Fruit fly (Drosophila melanogaster) ovary, adult (tissue): Measurements from ENCODE around the gene Moe.

Experiments used
- CG17801 ChIP-seq: fragments of 200-800 bp; optimal IDR thresholded peaks from 2 replicates; lab custom pipeline; 2019; ENCODE audit warnings: missing biosample characterization, mild to moderate bottlenecking, missing genetic modification characterization, moderate library complexity; ENCODE audit not compliant: partially characterized antibody

Moe gene

DNA sequence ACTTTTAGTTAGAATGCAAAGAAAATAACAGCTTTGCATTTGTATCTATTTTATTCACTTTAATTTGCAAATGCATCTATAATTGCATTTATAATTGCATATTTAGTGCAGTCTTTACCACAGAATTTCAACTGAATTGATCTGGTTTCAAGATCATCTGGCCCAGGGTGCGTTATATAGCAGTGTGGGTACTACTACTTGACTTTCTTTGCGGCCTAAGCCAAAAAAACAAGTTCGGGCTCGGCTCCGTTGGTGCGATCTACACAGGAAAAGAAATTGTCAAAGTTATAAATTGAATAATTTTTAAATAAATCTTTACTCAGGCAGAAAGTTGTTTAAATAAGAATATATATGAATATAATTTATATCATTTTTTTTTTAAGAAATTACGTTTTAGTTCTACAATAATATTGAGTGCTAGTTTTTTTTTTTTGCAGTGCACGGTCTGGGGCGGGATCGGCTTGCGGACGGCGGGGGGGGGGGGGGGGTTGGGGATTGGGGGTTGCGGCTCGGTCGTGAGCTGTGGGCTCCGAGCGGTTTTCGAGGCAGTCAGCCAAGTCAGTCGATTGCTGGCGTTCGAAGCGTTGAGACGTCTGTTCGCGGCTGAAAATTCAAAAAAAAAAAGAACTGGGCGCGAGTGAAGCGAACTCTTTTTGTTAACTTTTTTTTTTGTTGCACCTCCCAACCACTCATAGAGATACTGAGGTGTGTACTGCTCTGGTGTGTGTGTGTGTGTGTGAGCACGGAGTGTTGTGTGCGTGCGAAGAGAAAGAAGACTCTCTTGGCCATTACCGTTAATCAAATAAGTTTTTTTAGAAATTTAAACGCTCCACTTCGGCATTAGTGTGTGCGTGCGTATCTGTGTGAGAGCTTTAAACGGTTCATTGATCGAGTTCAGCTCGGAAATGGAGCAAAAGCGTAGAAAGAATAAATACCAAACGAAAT lies 34.3 kb downstream of the Moe start:
- peak; percentile 82 for TF ChIP-seq CG17801 (GFP tag; lab: Kevin White, UChicago)

DNA sequence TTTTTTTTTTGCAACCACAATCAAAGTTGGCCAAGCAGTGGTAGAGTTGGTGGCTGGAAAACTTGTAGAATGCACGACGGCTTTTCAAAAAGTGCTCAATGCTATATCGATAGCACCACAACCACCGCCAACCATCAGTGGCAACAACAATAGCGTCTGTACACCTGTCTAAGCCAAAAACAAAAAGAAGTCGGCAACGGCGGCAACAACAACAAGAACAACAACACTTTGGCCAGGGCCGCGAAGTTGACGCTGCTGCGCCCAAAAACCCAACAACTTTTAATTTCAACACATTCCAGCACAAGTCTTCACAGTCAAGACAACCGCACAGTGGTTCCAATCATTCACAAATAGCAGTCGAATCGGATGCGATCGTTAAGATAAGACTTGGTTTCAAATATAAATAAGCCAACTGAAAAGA lies 35.0 kb downstream of the Moe start:
- no peak for TF ChIP-seq CG17801 (GFP tag; lab: Kevin White, UChicago)

DNA sequence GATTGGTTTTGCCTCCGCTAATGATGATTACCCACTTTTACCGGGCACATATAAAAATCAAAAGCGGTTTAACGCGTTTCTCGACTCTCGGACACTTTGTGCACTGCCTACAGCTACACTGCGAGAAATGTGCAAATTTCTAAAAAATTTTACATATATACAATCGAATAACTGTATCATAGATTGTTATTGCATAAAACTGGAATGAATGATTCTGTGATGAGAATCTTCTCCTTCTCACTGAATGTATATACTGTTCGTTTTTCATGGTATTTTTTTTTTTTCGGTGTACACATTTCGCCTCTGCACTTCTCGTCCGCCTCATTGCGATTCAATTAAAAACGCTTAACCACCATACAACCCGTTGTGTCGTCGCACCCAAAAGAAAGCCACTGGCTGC lies 36.9 kb downstream of the Moe start:
- no peak for TF ChIP-seq CG17801 (GFP tag; lab: Kevin White, UChicago)

DNA sequence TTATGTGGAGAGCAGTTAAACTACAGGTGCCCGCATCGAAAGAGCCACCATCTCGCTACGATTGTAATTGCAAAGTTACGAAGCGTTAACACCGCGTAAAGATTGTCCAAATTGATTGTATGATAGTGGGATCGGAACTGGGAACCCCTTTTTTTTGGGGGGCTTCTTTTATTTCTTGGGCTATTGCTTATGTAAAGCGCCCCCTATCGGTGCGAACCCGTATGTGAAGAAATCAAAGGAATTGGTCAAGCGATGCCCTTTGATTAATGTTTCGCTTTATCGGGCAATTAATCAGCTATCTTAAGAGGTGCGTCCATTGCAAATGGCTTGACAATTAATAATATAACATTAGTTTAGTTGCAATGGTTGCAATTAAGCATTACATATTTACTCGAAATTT lies 38.6 kb downstream of the Moe start:
- TF ChIP-seq CG17801 (GFP tag; lab: Kevin White, UChicago) = no peak

DNA sequence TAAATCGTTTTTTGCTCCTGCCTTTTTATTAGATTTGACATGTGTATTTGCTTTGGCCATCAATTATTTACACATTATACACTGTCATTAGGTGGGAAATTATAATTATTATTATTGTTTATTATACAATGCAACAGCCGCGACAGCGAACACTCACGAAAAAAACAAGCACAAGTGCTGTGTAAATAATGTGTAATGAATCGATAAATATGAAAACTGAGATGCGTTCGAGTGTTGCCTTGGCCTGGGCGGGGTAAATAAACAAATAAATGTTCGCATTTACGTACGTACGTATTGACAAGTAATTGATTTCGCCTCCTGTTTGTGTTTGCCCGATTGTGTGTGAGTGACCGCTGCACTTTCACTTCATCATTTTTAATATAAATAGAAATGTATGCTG lies 39.5 kb downstream of the Moe start:
- TF ChIP-seq CG17801 (GFP tag; lab: Kevin White, UChicago) = no peak

DNA sequence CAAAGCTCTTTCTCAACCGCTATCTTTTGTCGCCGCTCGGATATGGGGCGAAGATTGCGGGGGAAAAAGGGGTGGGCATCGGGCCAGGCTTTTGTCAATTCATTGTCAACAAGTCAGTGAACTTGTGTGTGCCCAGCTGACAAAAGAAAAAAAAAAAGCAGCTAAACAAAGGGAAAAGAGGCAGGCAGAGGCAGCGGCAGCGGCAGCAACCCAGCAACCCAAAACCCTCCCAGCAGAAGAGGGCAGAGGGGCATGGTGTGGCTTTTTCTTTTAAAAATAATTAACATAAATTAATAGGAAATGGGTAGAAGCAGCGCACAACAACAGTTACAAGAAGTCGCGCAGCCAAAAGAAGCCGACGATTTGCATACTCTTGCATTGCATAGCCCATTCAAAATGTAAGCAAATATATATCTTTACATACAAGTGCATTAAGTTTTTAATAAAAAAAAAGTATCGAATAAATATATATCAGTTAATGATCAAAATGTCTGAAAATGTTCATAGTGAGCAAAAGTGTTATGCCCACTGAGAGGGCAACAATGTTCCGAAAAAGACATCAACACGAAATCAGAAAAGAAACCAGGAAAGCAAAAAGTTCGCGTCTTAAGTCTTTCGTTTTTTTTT lies 40.9 kb downstream of the Moe start:
- TF ChIP-seq CG17801 (GFP tag; lab: Kevin White, UChicago) = no peak

DNA sequence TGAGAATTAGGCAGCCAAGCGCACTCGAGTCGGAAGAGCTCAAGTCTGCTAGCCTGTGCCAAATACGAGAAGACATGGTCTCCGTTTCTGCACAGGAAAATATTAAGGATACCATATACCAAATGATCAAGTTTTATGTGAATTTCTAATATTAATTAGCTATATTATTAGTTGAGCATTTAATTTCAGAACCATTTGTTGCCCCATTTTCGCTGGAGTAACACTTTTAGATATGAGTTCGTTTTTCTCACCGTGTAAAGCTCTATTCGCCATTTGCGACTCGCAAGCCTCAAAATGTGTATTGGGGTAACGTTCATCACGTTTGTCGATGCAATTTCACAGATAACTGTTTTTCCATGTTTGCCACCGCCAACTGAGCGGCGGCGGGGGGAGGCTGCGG lies 46.0 kb downstream of the Moe start:
- TF ChIP-seq CG17801 (GFP tag; lab: Kevin White, UChicago) = no peak

DNA sequence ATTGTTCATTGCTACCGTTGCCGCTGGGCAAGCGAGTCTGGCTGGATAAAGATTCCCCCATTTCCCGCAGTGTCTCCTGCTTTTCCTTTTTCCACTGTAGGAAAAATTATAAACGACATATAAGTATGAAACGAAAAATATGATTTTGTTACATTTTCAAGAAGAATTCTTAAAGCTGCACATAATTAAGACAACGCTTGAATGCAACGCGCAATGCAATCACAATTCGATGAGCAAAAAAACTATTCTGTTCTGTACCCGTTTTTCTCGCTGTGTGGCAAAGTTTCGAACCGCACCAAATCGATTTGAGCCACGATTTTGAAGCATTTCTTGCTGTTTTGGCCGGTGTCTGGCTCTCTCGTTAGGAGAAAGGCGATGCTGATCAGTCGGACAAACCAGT lies 54.4 kb downstream of the Moe start:
- no peak for TF ChIP-seq CG17801 (GFP tag; lab: Kevin White, UChicago)

DNA sequence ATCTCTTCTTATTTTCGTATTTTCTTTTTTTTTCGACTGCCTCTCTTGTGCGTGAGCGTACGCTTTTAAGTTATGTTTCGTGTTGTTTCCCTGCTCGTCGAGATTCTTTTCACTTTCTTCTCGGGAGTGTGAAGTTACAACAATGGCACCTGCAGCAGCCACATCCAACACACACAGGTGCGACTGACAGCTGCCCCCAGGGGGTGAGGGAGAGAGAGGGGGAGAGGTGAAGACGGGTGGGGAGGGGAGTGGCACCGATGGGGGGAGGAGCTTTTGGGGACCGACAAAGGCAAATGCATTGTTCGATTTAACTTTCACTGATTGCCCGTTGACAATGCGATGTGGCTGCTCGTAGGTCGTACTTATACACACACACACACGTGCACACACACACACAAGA lies 56.7 kb downstream of the Moe start:
- TF ChIP-seq CG17801 (GFP tag; lab: Kevin White, UChicago) = no peak

DNA sequence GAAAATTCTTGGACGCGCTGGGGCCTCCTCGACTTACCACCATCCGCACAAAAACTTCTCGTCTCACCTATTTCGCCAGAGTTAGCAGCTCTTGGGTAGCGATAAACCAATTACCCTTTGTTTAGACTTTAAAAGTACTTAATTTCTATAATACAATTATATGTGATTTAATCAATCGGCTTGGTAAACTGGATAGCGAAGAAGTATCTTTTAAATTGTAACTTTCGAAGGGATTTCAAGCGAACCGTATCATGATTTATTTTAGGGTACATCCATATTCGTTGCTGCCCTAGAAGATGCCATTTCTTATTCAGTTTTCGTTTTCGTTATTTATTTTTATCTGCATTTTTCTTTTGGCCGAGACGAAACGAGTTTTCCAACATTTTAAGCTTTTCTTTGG lies 58.8 kb downstream of the Moe start:
- no peak for TF ChIP-seq CG17801 (GFP tag; lab: Kevin White, UChicago)

DNA sequence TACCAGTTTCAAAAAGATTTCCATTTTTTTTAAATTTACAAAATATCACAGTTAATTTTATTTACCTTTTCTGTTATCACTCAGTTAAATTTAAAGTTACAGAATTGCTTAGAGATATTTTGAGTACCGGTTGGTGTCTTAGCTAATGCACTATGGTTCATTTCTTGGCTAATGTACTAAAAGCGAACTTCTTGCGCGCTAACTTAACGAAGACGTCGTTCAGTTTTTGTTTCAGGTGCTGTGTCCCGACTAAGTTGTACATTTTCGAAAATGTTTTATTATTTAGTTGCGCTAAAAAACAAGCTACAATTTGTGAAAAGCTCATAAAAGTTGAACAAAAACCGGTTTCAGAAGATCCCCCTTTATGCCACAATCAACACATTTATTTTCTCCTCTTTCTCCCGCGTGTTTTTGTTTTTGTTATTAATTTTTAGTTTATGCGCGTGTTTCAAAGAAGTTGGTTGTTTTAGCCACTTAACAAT lies 60.2 kb downstream of the Moe start, which contains the start of gene CG12075:
Gene CG12075 (plus strand): TSS at position 432 of the 482 bp plus-strand sequence.
- TF ChIP-seq CG17801 (GFP tag; lab: Kevin White, UChicago) = no peak

DNA sequence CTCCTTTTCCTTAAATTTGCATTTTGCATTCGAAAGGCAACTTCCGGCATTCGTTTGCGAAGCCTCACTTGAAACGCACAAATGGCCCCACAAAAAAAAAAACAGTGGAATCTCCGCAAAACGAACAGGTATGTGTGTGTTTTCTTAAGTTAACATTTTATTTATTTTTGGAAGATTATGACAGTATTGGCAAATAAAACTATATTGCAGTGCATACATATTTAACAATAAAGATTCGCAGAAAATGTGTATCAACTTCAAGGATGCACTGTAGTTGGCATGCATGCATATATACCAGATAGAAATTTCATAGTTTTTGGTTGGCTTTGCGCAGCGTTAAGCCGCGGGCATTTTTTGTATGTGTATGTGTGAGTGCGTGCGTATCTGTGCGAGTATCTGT lies 60.9 kb downstream of the Moe start:
- TF ChIP-seq CG17801 (GFP tag; lab: Kevin White, UChicago) = no peak

DNA sequence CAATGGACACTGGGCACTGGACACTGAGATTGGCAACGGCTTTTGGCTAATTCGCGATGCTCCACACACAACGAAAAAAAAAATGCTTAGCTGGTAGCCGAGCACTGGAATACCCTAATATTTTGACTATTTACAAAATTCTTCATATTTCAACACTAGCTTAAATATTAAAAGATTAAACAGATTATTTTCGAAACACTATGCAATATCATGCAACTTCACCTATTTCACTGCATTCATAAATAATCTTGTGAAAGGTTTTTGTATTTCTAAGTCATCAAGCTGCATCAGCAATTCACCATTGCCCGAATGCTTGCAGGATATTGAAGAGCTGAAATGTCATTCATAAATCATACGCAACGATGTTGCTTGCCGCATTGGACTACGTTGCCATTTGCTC lies 61.6 kb downstream of the Moe start:
- TF ChIP-seq CG17801 (GFP tag; lab: Kevin White, UChicago) = no peak

DNA sequence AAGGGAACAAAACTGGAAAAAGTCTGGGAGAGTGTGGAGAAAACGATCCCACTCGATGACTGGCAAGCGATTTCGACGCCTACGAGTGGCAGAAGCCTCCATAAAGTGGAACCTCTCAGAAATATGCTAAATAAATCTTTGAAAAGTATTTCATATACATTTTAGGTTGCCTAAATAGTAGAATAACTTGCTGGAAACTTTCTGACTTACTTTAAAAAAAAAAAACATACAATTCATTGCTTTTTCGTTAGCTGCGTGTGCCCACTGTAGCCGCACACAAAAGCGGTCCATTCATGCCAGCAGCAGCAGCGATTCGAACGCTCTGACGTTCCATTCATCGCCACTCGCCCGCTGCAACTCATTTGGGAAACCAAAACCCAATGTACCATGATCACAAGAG lies 63.0 kb downstream of the Moe start:
- no peak for TF ChIP-seq CG17801 (GFP tag; lab: Kevin White, UChicago)

DNA sequence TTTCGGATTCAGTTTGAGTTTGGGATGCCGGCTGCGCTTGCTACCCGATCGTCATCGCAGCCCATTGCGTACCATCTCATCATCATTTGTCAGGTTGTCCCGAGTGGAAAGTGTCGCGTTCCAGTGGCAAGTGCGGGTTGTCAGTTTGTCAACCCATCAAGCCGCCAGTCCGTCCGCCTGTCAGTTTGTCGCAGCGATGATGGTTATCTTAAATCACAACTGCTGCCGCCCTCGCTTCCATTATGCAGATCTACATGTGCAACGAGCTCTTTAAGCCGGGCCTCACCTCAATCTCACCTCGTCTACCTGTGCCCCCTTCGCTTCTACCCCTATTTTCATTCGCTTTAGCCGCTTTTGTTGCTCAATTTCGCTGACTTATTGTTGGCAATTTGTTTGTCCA lies 66.4 kb downstream of the Moe start:
- no peak for TF ChIP-seq CG17801 (GFP tag; lab: Kevin White, UChicago)

DNA sequence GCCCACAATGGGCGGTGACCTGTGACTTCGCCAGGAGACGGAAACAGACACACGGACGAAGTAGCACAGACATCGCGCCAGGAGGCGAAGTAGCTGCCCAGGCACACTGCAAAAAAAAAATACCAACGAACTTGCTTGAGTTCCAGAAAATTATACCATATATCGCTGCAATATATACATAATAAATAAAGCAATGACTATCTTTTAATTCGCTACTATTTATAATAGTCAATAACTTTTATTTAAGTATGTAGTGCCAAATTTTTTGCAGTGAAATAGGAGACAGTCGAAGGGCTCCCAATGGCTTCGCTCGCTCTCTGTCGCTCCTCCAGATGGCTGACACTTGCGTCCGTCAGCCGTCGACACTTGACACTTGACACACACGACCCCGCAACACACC lies 68.0 kb downstream of the Moe start:
- no peak for TF ChIP-seq CG17801 (GFP tag; lab: Kevin White, UChicago)
